Fruit fly (Drosophila melanogaster) whole organism, embryonic: ENCODE results near the gene CG11951.

Source experiments
- Awh ChIP-seq: fragments of 200-800 bp; sonication (Bioruptor generic); IDR thresholded peaks from 2 replicates; pipeline ENCODE4, ENCODE4 v1.3.6; 2022; ENCODE audit warnings: missing biosample characterization, missing genetic modification characterization
- CG10543 ChIP-seq: fragments of 200-800 bp; sonication (Bioruptor generic); optimal IDR thresholded peaks from 3 replicates; lab custom pipeline; 2017; ENCODE audit warnings: missing biosample characterization, mild to moderate bottlenecking, missing genetic modification characterization, moderate library complexity
- CG12104 ChIP-seq: fragments of 200-800 bp; sonication (Bioruptor generic); optimal IDR thresholded peaks from 3 replicates; lab custom pipeline; 2016; ENCODE audit warnings: missing biosample characterization, missing genetic modification characterization
- CG12942 ChIP-seq: fragments of 200-800 bp; sonication (Bioruptor generic); optimal IDR thresholded peaks from 3 replicates; lab custom pipeline; 2016; ENCODE audit warnings: missing biosample characterization, missing genetic modification characterization
- CG1603 ChIP-seq: fragments of 200-800 bp; sonication (Bioruptor generic); optimal IDR thresholded peaks from 2 replicates; lab custom pipeline; 2019; ENCODE audit warnings: missing biosample characterization, mild to moderate bottlenecking, missing genetic modification characterization, moderate library complexity
- CG16863 ChIP-seq: fragments of 200-800 bp; sonication (Bioruptor generic); optimal IDR thresholded peaks from 3 replicates; lab custom pipeline; 2016; ENCODE audit warnings: missing biosample characterization, missing genetic modification characterization
- CG17186 ChIP-seq: fragments of 200-800 bp; sonication (Bioruptor generic); optimal IDR thresholded peaks from 3 replicates; lab custom pipeline; 2017; ENCODE audit warnings: missing biosample characterization, missing genetic modification reagents, missing genetic modification characterization
- CG17829 ChIP-seq: fragments of 200-800 bp; optimal IDR thresholded peaks from 2 replicates; lab custom pipeline; 2019; ENCODE audit warnings: missing biosample characterization, mild to moderate bottlenecking, missing genetic modification characterization, moderate library complexity
- CG1832 ChIP-seq: fragments of 200-800 bp; sonication (Bioruptor generic); optimal IDR thresholded peaks from 2 replicates; lab custom pipeline; 2017; ENCODE audit warnings: missing biosample characterization, mild to moderate bottlenecking, missing genetic modification characterization, inconsistent platforms
- CG2875 ChIP-seq: fragments of 200-800 bp; sonication (Bioruptor generic); optimal IDR thresholded peaks from 2 replicates; lab custom pipeline; 2017; ENCODE audit warnings: missing biosample characterization, mild to moderate bottlenecking, missing genetic modification characterization, missing genetic modification reagents
- CG30431 ChIP-seq: fragments of 200-800 bp; sonication (Bioruptor generic); optimal IDR thresholded peaks from 2 replicates; lab custom pipeline; 2017; ENCODE audit warnings: missing biosample characterization, missing genetic modification characterization
- CG3281 ChIP-seq: fragments of 200-800 bp; sonication (Bioruptor generic); optimal IDR thresholded peaks from 3 replicates; lab custom pipeline; 2017; ENCODE audit warnings: missing biosample characterization, mild to moderate bottlenecking, missing genetic modification characterization
- CG33213 ChIP-seq: fragments of 200-800 bp; sonication (Bioruptor generic); optimal IDR thresholded peaks from 3 replicates; lab custom pipeline; 2016; ENCODE audit warnings: missing biosample characterization, missing genetic modification characterization
- CG5245 ChIP-seq: fragments of 200-800 bp; sonication (Bioruptor generic); optimal IDR thresholded peaks from 3 replicates; lab custom pipeline; 2016; ENCODE audit warnings: missing biosample characterization, missing genetic modification characterization
- CG5953 ChIP-seq: fragments of 200-800 bp; sonication (Bioruptor generic); IDR thresholded peaks from 2 replicates; pipeline ENCODE4 v1.3.6; 2022; ENCODE audit warnings: missing biosample characterization, missing genetic modification characterization
- CG7372 ChIP-seq: fragments of 200-800 bp; sonication (Bioruptor generic); IDR thresholded peaks from 2 replicates; pipeline ENCODE4 v1.3.6; 2022; ENCODE audit warnings: missing biosample characterization, missing genetic modification characterization
- CG9609 ChIP-seq: fragments of 200-800 bp; sonication (Bioruptor generic); optimal IDR thresholded peaks from 3 replicates; lab custom pipeline; 2016; ENCODE audit warnings: missing biosample characterization, missing genetic modification characterization
- CG9817 ChIP-seq: fragments of 200-800 bp; sonication (Bioruptor generic); optimal IDR thresholded peaks from 2 replicates; lab custom pipeline; 2018; ENCODE audit warnings: missing biosample characterization, mild to moderate bottlenecking, missing genetic modification characterization, moderate library complexity
- Dref ChIP-seq: fragments of 200-800 bp; sonication (Bioruptor generic); IDR thresholded peaks from 2 replicates; pipeline ENCODE4 v1.3.6; 2022; ENCODE audit warnings: missing biosample characterization, missing genetic modification characterization
- Ets65A ChIP-seq: fragments of 200-800 bp; sonication (Bioruptor generic); peaks from one replicate; lab custom pipeline; 2016; ENCODE audit warnings: missing biosample characterization, missing genetic modification characterization
- H15 ChIP-seq: fragments of 200-800 bp; sonication (Bioruptor generic); IDR thresholded peaks from 3 replicates; pipeline ENCODE4 v1.3.6; 2022; ENCODE audit warnings: missing biosample characterization, missing genetic modification characterization
- Hr39 ChIP-seq: fragments of >200 bp; optimal IDR thresholded peaks from 2 replicates; lab custom pipeline; 2017
- Hr51 ChIP-seq, 2 experiments: fragments of 200-800 bp; sonication (Bioruptor generic); optimal IDR thresholded peaks; 2 replicates in 1 of 2; 3 replicates in 1 of 2; lab custom pipeline; 2016 to 2018; ENCODE audit warnings: missing biosample characterization in 2 of 2, missing genetic modification characterization in 2 of 2, mild to moderate bottlenecking in 1 of 2, moderate library complexity in 1 of 2
- MTF-1 ChIP-seq: fragments of 200-800 bp; sonication (Bioruptor generic); optimal IDR thresholded peaks from 2 replicates; lab custom pipeline; 2018; ENCODE audit warnings: missing biosample characterization, mild to moderate bottlenecking, missing genetic modification characterization, borderline replicate concordance
- Mes4 ChIP-seq: fragments of 200-800 bp; sonication (Bioruptor generic); optimal IDR thresholded peaks from 2 replicates; lab custom pipeline; 2016; ENCODE audit warnings: missing biosample characterization, missing genetic modification characterization
- Neu2 ChIP-seq: fragments of 200-800 bp; sonication (Bioruptor generic); optimal IDR thresholded peaks from 3 replicates; lab custom pipeline; 2016; ENCODE audit warnings: missing biosample characterization, missing genetic modification characterization, borderline replicate concordance
- Poxn ChIP-seq: fragments of 200-800 bp; sonication (Bioruptor generic); IDR thresholded peaks from 2 replicates; pipeline ENCODE4 v1.3.6; 2022; ENCODE audit warnings: missing biosample characterization, missing genetic modification characterization
- Ravus ChIP-seq: fragments of 200-800 bp; sonication (Bioruptor generic); IDR thresholded peaks from 2 replicates; pipeline ENCODE4 v1.3.6; 2022; ENCODE audit warnings: missing biosample characterization, missing genetic modification characterization
- Scr ChIP-seq: fragments of 200-800 bp; sonication (Bioruptor generic); IDR thresholded peaks from 2 replicates; pipeline ENCODE4 v1.3.6; 2022; ENCODE audit warnings: missing biosample characterization, missing genetic modification characterization; ENCODE audit not compliant: partially characterized antibody
- Spps ChIP-seq: fragments of 200-800 bp; sonication (Bioruptor generic); optimal IDR thresholded peaks from 2 replicates; lab custom pipeline; 2018; ENCODE audit warnings: missing biosample characterization, mild to moderate bottlenecking, missing genetic modification characterization
- abd-A ChIP-seq: fragments of 200-800 bp; sonication (Bioruptor generic); optimal IDR thresholded peaks from 3 replicates; lab custom pipeline; 2019; ENCODE audit warnings: missing biosample characterization, mild to moderate bottlenecking, missing genetic modification characterization, moderate library complexity
- cas ChIP-seq: fragments of 200-800 bp; sonication (Bioruptor generic); IDR thresholded peaks from 2 replicates; pipeline ENCODE4 v1.3.6; 2022; ENCODE audit warnings: missing biosample characterization, missing genetic modification characterization
- chm ChIP-seq: fragments of 200-800 bp; sonication (Bioruptor generic); IDR thresholded peaks from 2 replicates; pipeline ENCODE4 v1.3.6; 2022; ENCODE audit warnings: missing biosample characterization, missing genetic modification characterization
- croc ChIP-seq: fragments of 200-800 bp; sonication (Bioruptor generic); conservative IDR thresholded peaks from 3 replicates; pipeline ENCODE4 v1.3.6; 2022; ENCODE audit warnings: missing biosample characterization, missing genetic modification characterization
- cwo ChIP-seq: fragments of 200-800 bp; sonication (Bioruptor generic); optimal IDR thresholded peaks from 3 replicates; lab custom pipeline; 2017; ENCODE audit warnings: missing biosample characterization, missing genetic modification characterization, mild to moderate bottlenecking, moderate library complexity, missing genetic modification reagents
- dpn ChIP-seq, 2 experiments: fragments of 200-800 bp; sonication (Bioruptor generic); optimal IDR thresholded peaks; 3 replicates each; lab custom pipeline; 2016; ENCODE audit warnings: missing biosample characterization in 2 of 2, missing genetic modification characterization in 2 of 2
- eve ChIP-seq, 2 experiments: fragments of >200 bp; optimal IDR thresholded peaks; 2 replicates each; lab custom pipeline; 2017; ENCODE audit warnings: missing biosample characterization in 2 of 2, missing genetic modification characterization in 2 of 2
- exex ChIP-seq: fragments of 200-800 bp; sonication (Bioruptor generic); optimal IDR thresholded peaks from 4 replicates; lab custom pipeline; 2018; ENCODE audit warnings: missing biosample characterization, mild to moderate bottlenecking, missing genetic modification characterization, moderate library complexity
- insv ChIP-seq, 2 experiments: fragments of 200-800 bp; sonication (Bioruptor generic); optimal IDR thresholded peaks; 3 replicates each; lab custom pipeline; 2016 to 2018; ENCODE audit warnings: missing biosample characterization in 2 of 2, missing genetic modification characterization in 2 of 2
- klu ChIP-seq: fragments of 200-800 bp; sonication (Bioruptor generic); IDR thresholded peaks from 2 replicates; pipeline ENCODE4 v1.3.6; 2022; ENCODE audit warnings: missing biosample characterization, missing genetic modification characterization
- knrl ChIP-seq: fragments of 200-800 bp; sonication (Bioruptor generic); IDR thresholded peaks from 3 replicates; pipeline ENCODE4 v1.3.6; 2022; ENCODE audit warnings: missing biosample characterization, missing genetic modification characterization; ENCODE audit not compliant: partially characterized antibody
- mam ChIP-seq: fragments of 200-800 bp; sonication (Bioruptor generic); optimal IDR thresholded peaks from 3 replicates; lab custom pipeline; 2016; ENCODE audit warnings: missing biosample characterization, missing genetic modification characterization
- pb ChIP-seq: fragments of 200-800 bp; sonication (Bioruptor generic); optimal IDR thresholded peaks from 3 replicates; lab custom pipeline; 2016; ENCODE audit warnings: missing biosample characterization, missing genetic modification characterization
- prd ChIP-seq, 3 experiments: fragments of >200 bp in 2 of 3; fragments of 200-800 bp in 1 of 3; sonication (Bioruptor generic) in 1 of 3; optimal IDR thresholded peaks in 2 of 3; IDR thresholded peaks in 1 of 3; 2 replicates in 2 of 3; 3 replicates in 1 of 3; pipeline versions ENCODE4 v1.3.6 to Lab custom; 2017 to 2022; ENCODE audit warnings: missing biosample characterization in 1 of 3, missing genetic modification characterization in 1 of 3
- sd ChIP-seq: fragments of 200-800 bp; sonication (Bioruptor generic); optimal IDR thresholded peaks from 3 replicates; lab custom pipeline; 2018; ENCODE audit warnings: missing biosample characterization, mild to moderate bottlenecking, missing genetic modification characterization, moderate library complexity
- sisA ChIP-seq: fragments of 200-800 bp; sonication (Bioruptor generic); IDR thresholded peaks from 2 replicates; pipeline ENCODE4 v1.3.6; 2022; ENCODE audit warnings: missing biosample characterization, missing genetic modification characterization
- sug ChIP-seq: fragments of 200-800 bp; optimal IDR thresholded peaks from 2 replicates; lab custom pipeline; 2019; ENCODE audit warnings: missing biosample characterization, mild to moderate bottlenecking, missing genetic modification characterization, moderate library complexity
- tll ChIP-seq, 2 experiments: fragments of 200-800 bp in 1 of 2; fragments of >200 bp in 1 of 2; sonication (Bioruptor generic) in 1 of 2; optimal IDR thresholded peaks; 2 replicates each; lab custom pipeline; 2017 to 2019; ENCODE audit warnings: missing biosample characterization in 2 of 2, missing genetic modification characterization in 2 of 2, mild to moderate bottlenecking in 1 of 2, moderate library complexity in 1 of 2
- vfl ChIP-seq: fragments of 200-800 bp; sonication (Bioruptor generic); optimal IDR thresholded peaks from 2 replicates; lab custom pipeline; 2016; ENCODE audit warnings: missing biosample characterization, missing genetic modification characterization
- z ChIP-seq: fragments of 200-800 bp; sonication (Bioruptor generic); IDR thresholded peaks from 3 replicates; pipeline ENCODE4 v1.3.6; 2022; ENCODE audit warnings: missing biosample characterization, missing genetic modification characterization
- zf30C ChIP-seq: fragments of 200-800 bp; sonication (Bioruptor generic); optimal IDR thresholded peaks from 3 replicates; lab custom pipeline; 2018; ENCODE audit warnings: missing biosample characterization, mild to moderate bottlenecking, missing genetic modification characterization

CG11951 gene

DNA sequence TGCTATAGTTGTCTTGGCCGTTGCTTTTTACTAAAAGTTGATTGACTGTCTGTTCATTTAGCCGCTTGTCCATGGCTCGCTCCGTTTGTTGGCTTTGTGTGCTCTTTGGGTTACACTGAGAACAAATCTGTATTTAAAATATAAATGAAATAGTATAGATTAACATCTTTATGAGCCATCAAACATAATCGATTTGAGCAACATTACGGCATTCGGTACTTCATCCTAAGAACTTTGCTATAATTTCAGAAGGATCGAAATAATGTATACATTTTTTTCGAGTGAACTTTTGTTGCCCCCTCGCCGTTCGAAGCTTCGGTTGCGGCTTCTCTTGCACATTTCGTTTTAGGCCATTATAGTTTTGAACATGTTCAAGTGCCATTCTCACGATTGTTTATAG lies 30.5 kb downstream of the CG11951 start (continued):
- TF ChIP-seq z (GFP tag; lab: Robert Waterston, UW) (no peak), abd-A (tag; lab: Kevin White, UChicago) (no peak), CG5245 (GFP tag; lab: Kevin White, UChicago) (peak; percentile 39), insv (GFP tag; optimal IDR thresholded peaks at IDR 0.05; lab: Kevin White, UChicago) (no peak), Ets65A (GFP tag; lab: Kevin White, UChicago) (peak; percentile 81), Scr (GFP tag; lab: Robert Waterston, UW) (no peak), sug (tag; lab: Kevin White, UChicago) (no peak), cwo (GFP tag; lab: Kevin White, UChicago) (peak; percentile 23), CG30431 (GFP tag; lab: Kevin White, UChicago) (peak; percentile 59), sd (tag; lab: Kevin White, UChicago) (peak; percentile 9), Hr39 (lab: Kevin White, UChicago) (no peak), CG16863 (GFP tag; lab: Kevin White, UChicago) (peak; percentile 46), CG7372 (GFP tag; lab: Robert Waterston, UW) (peak; percentile 54; the same call in 1 of the 2 replicates), H15 (GFP tag; lab: Robert Waterston, UW) (peak; percentile 60), vfl (GFP tag; lab: Kevin White, UChicago) (no peak), MTF-1 (peak; percentile 52), CG1832 (GFP tag; lab: Kevin White, UChicago) (no peak), CG10543 (GFP tag; lab: Kevin White, UChicago) (no peak), CG12942 (GFP tag; lab: Kevin White, UChicago) (no peak), CG17186 (GFP tag; lab: Kevin White, UChicago) (no peak), CG3281 (peak; percentile 27), Mes4 (GFP tag; lab: Kevin White, UChicago) (no peak), knrl (GFP tag; lab: Robert Waterston, UW) (no peak), Hr51 (GFP tag; optimal IDR thresholded peaks at IDR 0.05; lab: Kevin White, UChicago) (peak in 1 of 2 experiments; percentile 84), croc (GFP tag; lab: Robert Waterston, UW) (peak; percentile 51; the same call in 2 of the 3 replicates), CG12104 (GFP tag; lab: Kevin White, UChicago) (peak; percentile 8), CG17829 (peak; percentile 75), CG2875 (GFP tag; lab: Kevin White, UChicago) (peak; percentile 63), Neu2 (no peak), Poxn (GFP tag; lab: Robert Waterston, UW) (no peak), Ravus (GFP tag; lab: Robert Waterston, UW) (no peak), chm (GFP tag; lab: Robert Waterston, UW) (peak; percentile 79), dpn (GFP tag; optimal IDR thresholded peaks at IDR 0.05; lab: Kevin White, UChicago) (peak; percentile 14 to 61), CG9609 (no peak), pb (GFP tag; lab: Kevin White, UChicago) (no peak), tll (GFP tag; optimal IDR thresholded peaks at IDR 0.05; lab: Kevin White, UChicago) (no peak), Dref (no peak), Spps (tag; lab: Kevin White, UChicago) (peak; percentile 61), CG33213 (no peak), prd (optimal IDR thresholded peaks at IDR 0.05; lab: Kevin White, UChicago) (no peak), prd (GFP tag; IDR thresholded peaks at IDR 0.05; lab: Robert Waterston, UW) (peak; percentile 57; the same call in 2 of the 3 replicates), zf30C (GFP tag; lab: Kevin White, UChicago) (no peak), eve (GFP tag; optimal IDR thresholded peaks at IDR 0.05; lab: Kevin White, UChicago) (peak in 1 of 2 experiments; percentile 86), CG5953 (GFP tag; lab: Robert Waterston, UW) (no peak), klu (GFP tag; lab: Robert Waterston, UW) (no peak), sisA (peak; percentile 56), CG9817 (peak; percentile 24), exex (tag; lab: Kevin White, UChicago) (no peak), cas (no peak), Awh (GFP tag; lab: Robert Waterston, UW) (peak; percentile 68), CG1603 (tag; lab: Kevin White, UChicago) (peak; percentile 82), mam (GFP tag; lab: Kevin White, UChicago) (peak; percentile 8)
